Fruit fly (Drosophila melanogaster): ENCODE results near the gene CG1674.

- TF ChIP-seq CG8478 (optimal IDR thresholded peaks at IDR 0.05) (no peak), CTCF (optimal IDR thresholded peaks at IDR 0.05) (no peak)
Measured at dm6 chr4:292403-292802, 61.9 kb downstream of the CG1674 start.

Measured in S2 (cell line).